Worm (Caenorhabditis elegans): Measurements from ENCODE around the gene talp-3.

DNA sequence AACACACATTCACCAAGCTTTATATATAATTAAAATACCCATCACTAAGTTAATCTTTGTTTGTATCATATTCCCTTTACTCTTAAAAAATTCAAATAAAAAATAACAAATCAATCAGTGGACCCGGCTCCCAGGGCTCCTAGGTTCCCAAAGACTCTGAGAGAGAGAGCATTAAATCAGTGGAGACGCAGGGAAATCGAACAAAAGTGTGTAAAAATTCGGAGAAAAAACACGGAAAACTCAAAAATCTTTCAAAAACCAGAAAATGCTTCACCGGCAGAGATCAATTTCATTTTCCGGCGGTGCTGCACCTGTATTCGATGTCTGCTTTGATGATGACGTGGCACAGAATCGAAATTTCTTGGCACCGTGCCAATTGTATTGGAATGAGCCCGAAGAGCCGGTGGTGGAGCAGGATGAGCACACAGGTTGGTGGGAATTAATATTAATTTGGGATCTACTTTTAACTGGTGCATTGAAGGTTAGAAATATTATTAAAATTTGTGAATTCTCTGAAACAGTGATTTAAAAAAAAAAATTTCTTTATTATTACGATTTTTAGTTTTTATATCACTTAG lies 5.0 kb upstream of the talp-3 start, which contains the start of gene anoh-2:
- TF ChIP-seq nhr-43 (tag; optimal IDR thresholded peaks at IDR 0.05; ENCODE audit: poor library complexity, severe bottlenecking) (no peak), fos-1 (tag; optimal IDR thresholded peaks at IDR 0.05) (no peak), sea-2 (GFP tag; optimal IDR thresholded peaks at IDR 0.05) (no peak), skn-1 (tag; optimal IDR thresholded peaks at IDR 0.05) (no peak), ama-1 (optimal IDR thresholded peaks at IDR 0.05) (peak; percentile 48)
